Worm (Caenorhabditis elegans) whole organism, late embryonic: ENCODE data around the gene F53G2.13.

ENCODE experiments used
- K02D7.2 ChIP-seq: sonication (generic microtip); optimal IDR thresholded peaks from 2 replicates; lab custom pipeline; 2017; ENCODE audit warnings: mild to moderate bottlenecking, missing genetic modification characterization, missing compliant biosample characterization
- ama-1 ChIP-seq: fragments of 150-350 bp; optimal IDR thresholded peaks from 2 replicates; lab custom pipeline; 2014
- eyg-1 ChIP-seq: sonication (generic microtip); optimal IDR thresholded peaks from 2 replicates; lab custom pipeline; 2016; ENCODE audit warnings: missing genotype, missing genetic modification characterization, missing compliant biosample characterization
- hlh-30 ChIP-seq: sonication (generic microtip); optimal IDR thresholded peaks from 2 replicates; lab custom pipeline; 2017; ENCODE audit warnings: antibody characterized with exemption, missing genetic modification characterization, missing compliant biosample characterization; ENCODE audit not compliant: insufficient read depth
- nfya-1 ChIP-seq: sonication (generic microtip); optimal IDR thresholded peaks from 2 replicates; lab custom pipeline; 2017; ENCODE audit warnings: missing genetic modification characterization, mild to moderate bottlenecking, missing compliant biosample characterization, antibody characterized with exemption, moderate library complexity
- pha-4 ChIP-seq: fragments of 150-350 bp; optimal IDR thresholded peaks from 2 replicates; lab custom pipeline; 2018; ENCODE audit warnings: missing biosample characterization, missing genetic modification reagents, missing genetic modification characterization
- ref-2 ChIP-seq: sonication (generic microtip); optimal IDR thresholded peaks from 2 replicates; lab custom pipeline; 2016; ENCODE audit warnings: missing genetic modification characterization, missing compliant biosample characterization

ce11 chrII:2481621-2482020 is 2.0 kb upstream of the F53G2.13 start, which contains the start of gene F53G2.2:
- TF ChIP-seq ref-2 (no peak), eyg-1 (tag; lab: Kevin White, UChicago) (no peak), hlh-30 (tag; lab: Kevin White, UChicago) (no peak), nfya-1 (tag; lab: Kevin White, UChicago) (no peak), K02D7.2 (tag; lab: Kevin White, UChicago) (no peak), pha-4 (tag; lab: Kevin White, UChicago) (no peak), ama-1 (lab: Kevin White, UChicago) (no peak)
